Worm (Caenorhabditis elegans): Measurements from ENCODE around the gene srg-23.

The srg-23 gene

ce11 chrII:3064631-3065030 is 31.3 kb downstream of the srg-23 start:
- TF ChIP-seq tbx-37 (GFP tag; conservative IDR thresholded peaks at IDR 0.05) (no peak), hmg-4 (GFP tag; optimal IDR thresholded peaks at IDR 0.05) (no peak), scrt-1 (GFP tag; IDR thresholded peaks at IDR 0.05) (no peak), B0310.2 (tag; optimal IDR thresholded peaks at IDR 0.05) (no peak), hmbx-1 (tag; optimal IDR thresholded peaks at IDR 0.05) (no peak), tbx-11 (GFP tag; IDR thresholded peaks at IDR 0.05) (no peak)

ce11 chrII:3063984-3064383 is 32.0 kb downstream of the srg-23 start:
- TF ChIP-seq ceh-36 (tag; optimal IDR thresholded peaks at IDR 0.05) (no peak), hnd-1 (tag; optimal IDR thresholded peaks at IDR 0.05) (no peak), F13C5.2 (tag; optimal IDR thresholded peaks at IDR 0.05) (no peak), flt-1 (GFP tag; IDR thresholded peaks at IDR 0.05) (no peak)

ce11 chrII:3063366-3063765 is 32.6 kb downstream of the srg-23 start:
- no peak for TF ChIP-seq ama-1 (optimal IDR thresholded peaks at IDR 0.05)
- no peak for TF ChIP-seq tbx-11 (GFP tag; IDR thresholded peaks at IDR 0.05)
- no peak for TF ChIP-seq sea-1 (GFP tag; conservative IDR thresholded peaks at IDR 0.05)
- TF ChIP-seq hnd-1 (tag; optimal IDR thresholded peaks at IDR 0.05), result no peak
- TF ChIP-seq ets-7 (tag; optimal IDR thresholded peaks at IDR 0.05), result no peak
- no peak for TF ChIP-seq pes-1 (GFP tag; IDR thresholded peaks at IDR 0.05)
- TF ChIP-seq flt-1 (GFP tag; IDR thresholded peaks at IDR 0.05), result no peak
- TF ChIP-seq tra-4 (tag; optimal IDR thresholded peaks at IDR 0.05), result no peak
- no peak for TF ChIP-seq hmbx-1 (tag; optimal IDR thresholded peaks at IDR 0.05)
- TF ChIP-seq B0310.2 (tag; optimal IDR thresholded peaks at IDR 0.05), result no peak
- TF ChIP-seq scrt-1 (GFP tag; IDR thresholded peaks at IDR 0.05), result no peak
- no peak for TF ChIP-seq tbx-37 (GFP tag; conservative IDR thresholded peaks at IDR 0.05)
- no peak for TF ChIP-seq aly-1 (tag; optimal IDR thresholded peaks at IDR 0.05)
- no peak for TF ChIP-seq F13C5.2 (tag; optimal IDR thresholded peaks at IDR 0.05)
- TF ChIP-seq hmg-4 (GFP tag; optimal IDR thresholded peaks at IDR 0.05), result no peak
- TF ChIP-seq ceh-36 (tag; optimal IDR thresholded peaks at IDR 0.05), result no peak
- TF ChIP-seq ceh-13 (GFP tag; optimal IDR thresholded peaks at IDR 0.05), result no peak

ce11 chrII:3062876-3063275 is 33.1 kb downstream of the srg-23 start:
- TF ChIP-seq flt-1 (GFP tag; IDR thresholded peaks at IDR 0.05) (no peak), tra-4 (tag; optimal IDR thresholded peaks at IDR 0.05) (no peak), ceh-36 (tag; optimal IDR thresholded peaks at IDR 0.05) (no peak), ets-7 (tag; optimal IDR thresholded peaks at IDR 0.05) (no peak), tbx-37 (GFP tag; conservative IDR thresholded peaks at IDR 0.05) (no peak), aly-1 (tag; optimal IDR thresholded peaks at IDR 0.05) (no peak), tbx-11 (GFP tag; IDR thresholded peaks at IDR 0.05) (no peak), ceh-13 (GFP tag; optimal IDR thresholded peaks at IDR 0.05) (no peak)

ce11 chrII:3062222-3062621 is 33.7 kb downstream of the srg-23 start:
- TF ChIP-seq B0310.2 (tag; optimal IDR thresholded peaks at IDR 0.05) (no peak), pes-1 (GFP tag; IDR thresholded peaks at IDR 0.05) (0 out of 2 replicates have a peak, but pooled peaks have one; percentile 26), tbx-11 (GFP tag; IDR thresholded peaks at IDR 0.05) (no peak), scrt-1 (GFP tag; IDR thresholded peaks at IDR 0.05) (0 out of 2 replicates have a peak, but pooled peaks have one; percentile 9)

- TF ChIP-seq scrt-1 (GFP tag; IDR thresholded peaks at IDR 0.05), result no peak
- TF ChIP-seq sea-1 (GFP tag; conservative IDR thresholded peaks at IDR 0.05), result no peak
- TF ChIP-seq ama-1 (optimal IDR thresholded peaks at IDR 0.05), result no peak
- no peak for TF ChIP-seq B0310.2 (tag; optimal IDR thresholded peaks at IDR 0.05)
- TF ChIP-seq ceh-13 (GFP tag; optimal IDR thresholded peaks at IDR 0.05), result no peak
- no peak for TF ChIP-seq flt-1 (GFP tag; IDR thresholded peaks at IDR 0.05)
Observed at ce11 chrII:3061605-3062004, 34.4 kb downstream of the srg-23 start.

- no peak for TF ChIP-seq aly-1 (tag; optimal IDR thresholded peaks at IDR 0.05)
- TF ChIP-seq ets-7 (tag; optimal IDR thresholded peaks at IDR 0.05), result no peak
- TF ChIP-seq tbx-11 (GFP tag; IDR thresholded peaks at IDR 0.05), result no peak
- no peak for TF ChIP-seq flt-1 (GFP tag; IDR thresholded peaks at IDR 0.05)
- TF ChIP-seq hmbx-1 (tag; optimal IDR thresholded peaks at IDR 0.05), result no peak
- TF ChIP-seq tra-4 (tag; optimal IDR thresholded peaks at IDR 0.05), result no peak
- TF ChIP-seq ceh-13 (GFP tag; optimal IDR thresholded peaks at IDR 0.05), result no peak
- no peak for TF ChIP-seq B0310.2 (tag; optimal IDR thresholded peaks at IDR 0.05)
Observed at ce11 chrII:3060782-3061181, 35.2 kb downstream of the srg-23 start, which contains the start of gene Y25C1A.6. TSS of gene Y25C1A.6 (plus strand) at chrII:3061082.

ce11 chrII:3056266-3056872 is 39.6 kb downstream of the srg-23 start, which contains the start of gene lin-8:
TSS of gene lin-8 (plus strand) at chrII:3056822.
- TF ChIP-seq flt-1 (GFP tag; IDR thresholded peaks at IDR 0.05) (no peak), tra-4 (tag; optimal IDR thresholded peaks at IDR 0.05) (no peak), pes-1 (GFP tag; IDR thresholded peaks at IDR 0.05) (no peak), aly-1 (tag; optimal IDR thresholded peaks at IDR 0.05) (no peak), ets-7 (tag; optimal IDR thresholded peaks at IDR 0.05) (no peak), hmg-4 (GFP tag; optimal IDR thresholded peaks at IDR 0.05) (no peak), ceh-13 (GFP tag; optimal IDR thresholded peaks at IDR 0.05) (no peak), sea-1 (GFP tag; conservative IDR thresholded peaks at IDR 0.05) (no peak), hmbx-1 (tag; optimal IDR thresholded peaks at IDR 0.05) (no peak), ceh-36 (tag; optimal IDR thresholded peaks at IDR 0.05) (no peak), hnd-1 (tag; optimal IDR thresholded peaks at IDR 0.05) (no peak), scrt-1 (GFP tag; IDR thresholded peaks at IDR 0.05) (no peak), F13C5.2 (tag; optimal IDR thresholded peaks at IDR 0.05) (no peak), tbx-37 (GFP tag; conservative IDR thresholded peaks at IDR 0.05) (no peak), B0310.2 (tag; optimal IDR thresholded peaks at IDR 0.05) (no peak), ama-1 (optimal IDR thresholded peaks at IDR 0.05) (no peak), tbx-11 (GFP tag; IDR thresholded peaks at IDR 0.05) (no peak)

Measured in whole organism, early embryonic.